Worm (Caenorhabditis elegans) whole organism, L3 larva: ENCODE results near the gene F54D5.5.

Source experiments
- R02D3.7 ChIP-seq: fragments of 150-350 bp; optimal IDR thresholded peaks from 2 replicates; lab custom pipeline; 2014; ENCODE audit warnings: missing biosample characterization, missing genetic modification characterization
- aly-2 ChIP-seq: fragments of 150-350 bp; optimal IDR thresholded peaks from 2 replicates; lab custom pipeline; 2014; ENCODE audit warnings: missing biosample characterization, missing genetic modification characterization
- ama-1 ChIP-seq: fragments of 150-350 bp; optimal IDR thresholded peaks from 2 replicates; lab custom pipeline; 2018
- ceh-28 ChIP-seq: fragments of 150-350 bp; optimal IDR thresholded peaks from 2 replicates; lab custom pipeline; 2014; ENCODE audit warnings: missing biosample characterization, missing genetic modification reagents, missing genetic modification characterization
- daf-12 ChIP-seq: fragments of 150-350 bp; optimal IDR thresholded peaks from 2 replicates; lab custom pipeline; 2014; ENCODE audit warnings: missing biosample characterization, missing genetic modification reagents, missing genetic modification characterization
- egl-5 ChIP-seq: fragments of 150-350 bp; optimal IDR thresholded peaks from 2 replicates; lab custom pipeline; 2017; ENCODE audit warnings: missing biosample characterization, missing genetic modification reagents, missing genetic modification characterization, inconsistent platforms
- elt-1 ChIP-seq: fragments of 150-350 bp; optimal IDR thresholded peaks from 2 replicates; lab custom pipeline; 2014; ENCODE audit warnings: missing biosample characterization, missing genetic modification characterization
- elt-2 ChIP-seq: sonication (generic microtip); optimal IDR thresholded peaks from 2 replicates; lab custom pipeline; 2016; ENCODE audit warnings: missing genetic modification reagents, mild to moderate bottlenecking, missing genetic modification characterization, missing compliant biosample characterization
- elt-3 ChIP-seq, 3 experiments: fragments of 150-350 bp in 1 of 3; sonication (generic microtip) in 2 of 3; optimal IDR thresholded peaks; 2 replicates in 2 of 3; 4 replicates in 1 of 3; lab custom pipeline; 2014 to 2017; ENCODE audit warnings: missing biosample characterization in 3 of 3, missing genetic modification characterization in 3 of 3
- eor-1 ChIP-seq, 2 experiments: fragments of 150-350 bp; optimal IDR thresholded peaks; 2 replicates each; lab custom pipeline; 2014 to 2018; ENCODE audit warnings: missing biosample characterization in 2 of 2, missing genetic modification characterization in 2 of 2
- fkh-2 ChIP-seq: fragments of 150-350 bp; optimal IDR thresholded peaks from 2 replicates; lab custom pipeline; 2014; ENCODE audit warnings: missing biosample characterization, missing genetic modification reagents, missing genetic modification characterization
- fos-1 ChIP-seq: fragments of 150-350 bp; optimal IDR thresholded peaks from 2 replicates; lab custom pipeline; 2014; ENCODE audit warnings: missing biosample characterization, missing genetic modification characterization
- lin-15B ChIP-seq: fragments of 150-350 bp; optimal IDR thresholded peaks from 2 replicates; lab custom pipeline; 2014; ENCODE audit warnings: missing biosample characterization, missing genetic modification characterization
- lin-39 ChIP-seq: fragments of 150-350 bp; optimal IDR thresholded peaks from 2 replicates; lab custom pipeline; 2018; ENCODE audit warnings: missing biosample characterization, missing genetic modification reagents, missing genetic modification characterization
- mml-1 ChIP-seq: fragments of 150-350 bp; sonication (generic microtip); optimal IDR thresholded peaks from 3 replicates; lab custom pipeline; 2014; ENCODE audit warnings: missing biosample characterization, missing genetic modification characterization
- nhr-11 ChIP-seq: fragments of 150-350 bp; optimal IDR thresholded peaks from 2 replicates; lab custom pipeline; 2014; ENCODE audit warnings: missing biosample characterization, missing genetic modification characterization
- nhr-12 ChIP-seq: fragments of 150-350 bp; optimal IDR thresholded peaks from 2 replicates; lab custom pipeline; 2014; ENCODE audit warnings: missing biosample characterization, missing genetic modification characterization
- nhr-23 ChIP-seq: fragments of 150-350 bp; optimal IDR thresholded peaks from 2 replicates; lab custom pipeline; 2014; ENCODE audit warnings: missing biosample characterization, missing genetic modification reagents, missing genetic modification characterization
- nhr-25 ChIP-seq: sonication (generic microtip); optimal IDR thresholded peaks from 2 replicates; lab custom pipeline; 2017; ENCODE audit warnings: missing biosample characterization, missing genetic modification characterization
- nhr-28 ChIP-seq: fragments of 150-350 bp; optimal IDR thresholded peaks from 2 replicates; lab custom pipeline; 2014; ENCODE audit warnings: missing biosample characterization, missing genetic modification characterization
- nhr-43 ChIP-seq: sonication (generic microtip); optimal IDR thresholded peaks from 2 replicates; lab custom pipeline; 2016; ENCODE audit warnings: mild to moderate bottlenecking, missing genetic modification characterization, missing compliant biosample characterization; ENCODE audit not compliant: poor library complexity, severe bottlenecking
- nhr-67 ChIP-seq: fragments of 150-350 bp; optimal IDR thresholded peaks from 2 replicates; lab custom pipeline; 2014; ENCODE audit warnings: missing biosample characterization, missing genetic modification characterization
- nhr-76 ChIP-seq: fragments of 150-350 bp; sonication (generic microtip); optimal IDR thresholded peaks from 5 replicates; lab custom pipeline; 2014; ENCODE audit warnings: missing biosample characterization, missing genetic modification characterization
- nhr-77 ChIP-seq: fragments of 150-350 bp; optimal IDR thresholded peaks from 2 replicates; lab custom pipeline; 2014; ENCODE audit warnings: missing biosample characterization, missing genetic modification characterization
- pha-4 ChIP-seq: fragments of 150-350 bp; optimal IDR thresholded peaks from 2 replicates; lab custom pipeline; 2014; ENCODE audit warnings: missing biosample characterization, missing genetic modification reagents, missing genetic modification characterization
- pqm-1 ChIP-seq: fragments of 150-350 bp; optimal IDR thresholded peaks from 2 replicates; lab custom pipeline; 2017; ENCODE audit warnings: missing biosample characterization, missing genetic modification characterization, inconsistent platforms
- unc-39 ChIP-seq: sonication (generic microtip); optimal IDR thresholded peaks from 4 replicates; lab custom pipeline; 2017; ENCODE audit warnings: missing biosample characterization, missing genetic modification characterization
- unc-62 ChIP-seq: fragments of 150-350 bp; sonication (generic microtip); optimal IDR thresholded peaks from 4 replicates; lab custom pipeline; 2014; ENCODE audit warnings: missing biosample characterization, missing genetic modification reagents, missing genetic modification characterization
- zag-1 ChIP-seq: fragments of 150-350 bp; optimal IDR thresholded peaks from 2 replicates; lab custom pipeline; 2014; ENCODE audit warnings: missing biosample characterization, missing genetic modification characterization
- ztf-11 ChIP-seq: fragments of 150-350 bp; optimal IDR thresholded peaks from 2 replicates; lab custom pipeline; 2014; ENCODE audit warnings: missing biosample characterization, missing genetic modification characterization

The F54D5.5 gene

DNA sequence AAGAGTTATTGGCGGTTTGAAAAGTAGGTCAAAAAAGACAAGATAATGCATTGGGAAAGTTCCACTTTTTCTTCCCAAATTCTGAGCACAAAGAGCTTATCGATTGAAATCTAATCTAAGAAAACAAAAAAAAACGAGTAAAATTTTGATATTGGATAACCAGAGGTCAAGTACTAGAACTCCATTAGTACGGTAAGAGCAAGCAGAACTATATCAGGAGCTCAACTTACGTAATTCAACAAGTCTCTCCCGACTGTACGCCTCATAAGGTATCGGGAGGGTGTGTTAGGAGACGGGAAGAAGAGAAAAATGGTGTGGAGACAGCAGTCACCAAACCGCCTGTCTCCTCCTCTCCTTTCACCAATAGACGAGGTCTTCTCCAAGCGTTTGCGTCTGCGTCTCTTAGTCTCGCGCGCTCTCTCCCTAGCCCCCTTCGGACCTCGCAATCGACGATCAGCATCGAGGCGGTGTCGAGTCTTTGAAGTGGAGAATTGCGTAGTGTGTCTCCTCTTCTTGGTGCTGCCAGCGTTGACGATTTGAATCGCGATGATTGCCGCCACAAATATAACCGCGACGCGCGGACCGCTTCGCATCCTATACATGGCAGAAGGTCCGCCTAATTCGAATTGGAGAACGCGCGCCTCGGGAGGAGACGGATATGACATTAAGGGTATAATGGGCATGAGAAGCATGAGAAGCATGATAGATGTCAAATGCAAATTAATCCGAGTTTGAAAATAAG lies at the start of gene F54D5.5:
Gene F54D5.5 (minus strand): TSS at position 51 of the 742 bp plus-strand sequence.
- no peak for TF ChIP-seq nhr-25 (tag; lab: Kevin White, UChicago)
- TF ChIP-seq lin-15B (tag; lab: Kevin White, UChicago): peak; percentile 49
- TF ChIP-seq, all 47 proteins: peak for 1

DNA sequence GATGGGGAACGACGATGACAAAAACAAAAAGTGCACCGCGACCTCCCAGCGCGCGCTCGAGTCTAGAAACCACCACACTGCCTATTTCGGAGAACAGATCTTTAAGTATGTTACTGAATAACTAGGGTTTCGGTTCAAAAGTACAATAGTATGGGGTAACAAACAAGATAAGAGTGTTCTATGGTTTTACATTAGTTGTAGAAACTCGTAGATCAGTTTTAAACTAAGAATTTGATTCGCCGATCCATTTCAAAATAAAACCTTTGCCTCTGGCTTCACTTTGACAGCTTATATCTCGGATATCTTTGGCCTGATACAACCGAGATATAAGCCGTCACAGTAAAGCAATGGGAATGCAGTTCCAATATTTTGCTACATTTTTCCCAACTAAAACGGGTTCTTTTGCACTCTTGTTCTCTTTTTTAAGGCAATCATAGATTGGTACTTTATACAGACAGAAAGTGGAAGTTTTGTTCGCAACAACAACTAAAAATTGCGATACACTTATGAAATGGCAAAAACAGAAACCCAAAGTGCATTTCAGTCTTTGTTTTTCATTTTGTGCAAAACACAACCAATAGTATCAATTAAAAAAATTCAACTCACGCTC lies 49.6 kb upstream of the F54D5.5 start:
- no peak for TF ChIP-seq fkh-2 (tag; lab: Kevin White, UChicago)
- no peak for TF ChIP-seq nhr-25 (tag; lab: Kevin White, UChicago)
- peak; percentile 88 for TF ChIP-seq nhr-23 (tag; lab: Kevin White, UChicago)

DNA sequence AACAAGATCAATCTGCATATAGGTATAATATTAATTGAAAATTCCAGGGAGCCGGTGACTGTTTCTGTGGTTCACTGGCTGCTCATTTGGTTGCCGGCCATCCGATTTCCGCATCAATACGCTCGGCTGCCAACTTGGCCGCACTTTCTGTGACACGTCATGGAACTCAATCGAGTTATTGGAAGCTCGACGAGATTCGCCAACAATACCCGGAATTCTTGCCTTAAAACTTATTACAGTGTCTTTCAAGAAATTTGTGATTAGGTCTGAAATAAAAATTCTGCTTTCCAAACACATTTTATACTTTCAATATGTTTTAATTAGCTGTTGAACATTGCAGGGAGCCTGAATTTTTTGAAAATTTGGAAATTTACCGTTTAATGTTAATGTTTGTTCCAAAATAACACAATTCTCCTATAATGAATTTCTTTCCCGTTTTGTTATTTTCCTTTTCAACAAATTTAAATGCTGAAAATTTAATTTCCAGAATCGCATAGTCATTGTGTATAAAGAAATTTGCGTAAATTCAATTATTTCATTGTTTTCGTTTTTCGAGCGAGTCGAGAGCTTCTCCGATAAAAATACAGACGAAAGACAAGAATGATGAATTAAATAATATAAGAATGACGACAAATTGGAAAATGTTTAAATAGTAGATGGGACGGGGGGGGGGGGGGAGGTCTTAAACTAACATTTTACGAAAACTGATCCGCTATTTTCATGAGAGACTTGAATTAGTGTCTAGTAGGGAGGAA lies 47.5 kb upstream of the F54D5.5 start:
- TF ChIP-seq aly-2 (tag; lab: Kevin White, UChicago) (peak; percentile 88), ama-1 (lab: Kevin White, UChicago) (peak; percentile 47), daf-12 (tag; lab: Kevin White, UChicago) (no peak), lin-39 (tag; lab: Kevin White, UChicago) (no peak), lin-15B (tag; lab: Kevin White, UChicago) (no peak), nhr-67 (no peak), nhr-11 (tag; lab: Kevin White, UChicago) (no peak), ztf-11 (tag; lab: Kevin White, UChicago) (no peak), fkh-2 (tag; lab: Kevin White, UChicago) (no peak), nhr-23 (tag; lab: Kevin White, UChicago) (peak; percentile 71), nhr-76 (tag; lab: Kevin White, UChicago) (no peak), pha-4 (tag; lab: Kevin White, UChicago) (no peak), ceh-28 (peak; percentile 58), eor-1 (tag; optimal IDR thresholded peaks at IDR 0.05; lab: Kevin White, UChicago) (no peak), R02D3.7 (tag; lab: Kevin White, UChicago) (no peak), nhr-43 (tag; lab: Kevin White, UChicago) (no peak)

DNA sequence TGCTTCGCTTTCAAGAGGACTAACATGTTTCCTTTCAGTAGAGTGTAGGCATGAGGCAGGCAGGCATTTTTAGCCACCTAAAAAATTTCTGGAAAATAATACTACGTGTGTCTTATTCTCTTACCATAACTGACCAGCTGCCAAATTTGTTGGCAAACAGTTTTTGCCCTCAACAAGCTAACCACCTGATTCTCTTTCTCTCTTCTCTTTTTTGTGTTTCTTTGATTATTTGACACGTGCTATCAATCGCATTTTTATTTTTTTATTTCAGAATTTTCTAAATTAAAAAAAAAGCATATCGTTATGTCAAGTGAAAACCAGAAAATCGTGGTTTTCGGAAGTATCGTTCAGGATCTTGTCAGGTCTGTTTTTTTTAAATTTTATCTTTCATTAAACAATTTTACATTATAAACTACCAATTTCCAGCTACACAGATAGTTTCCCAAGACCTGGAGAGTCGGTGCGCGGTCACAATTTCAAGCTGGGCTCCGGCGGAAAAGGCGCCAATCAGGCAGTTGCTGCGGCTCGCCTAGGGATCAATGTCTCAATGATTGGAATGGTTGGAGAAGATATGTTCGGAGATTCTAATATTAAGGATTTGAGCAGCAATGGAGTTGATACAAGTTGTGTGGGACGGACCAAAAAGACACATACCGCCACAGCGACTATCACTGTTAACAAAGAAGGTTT lies 45.4 kb upstream of the F54D5.5 start, which contains the start of gene F07A11.5:
Gene F07A11.5 (plus strand): TSS at position 267 of the 690 bp plus-strand sequence.
- TF ChIP-seq pha-4 (tag; lab: Kevin White, UChicago): peak; percentile 9
- no peak for TF ChIP-seq zag-1

DNA sequence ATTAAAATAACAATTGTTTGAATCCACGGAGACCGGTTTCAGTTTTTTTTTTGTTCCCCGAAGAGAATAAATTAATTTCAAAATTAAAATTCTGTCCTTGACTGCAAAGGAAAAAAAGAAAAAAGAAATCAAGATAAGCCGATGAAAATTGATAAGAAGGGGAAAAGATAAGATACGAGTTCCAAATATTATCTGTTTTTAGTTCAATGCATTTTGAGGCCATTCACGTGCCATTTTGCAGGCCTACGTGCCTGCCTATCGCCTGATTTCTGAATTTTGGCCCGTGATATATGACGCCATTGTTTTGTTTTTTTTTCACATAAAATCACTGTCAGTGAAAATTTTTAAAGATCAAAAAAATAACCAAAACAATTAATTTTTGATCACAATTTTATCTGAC lies 44.6 kb upstream of the F54D5.5 start:
- TF ChIP-seq nhr-28 (tag; lab: Kevin White, UChicago) (no peak), pqm-1 (tag; lab: Kevin White, UChicago) (peak; percentile 67), elt-3 (tag; optimal IDR thresholded peaks at IDR 0.05; lab: Kevin White, UChicago) (peak; percentile 14 to 84 (median 72)), ama-1 (lab: Kevin White, UChicago) (no peak), fos-1 (tag; lab: Kevin White, UChicago) (no peak), fkh-2 (tag; lab: Kevin White, UChicago) (no peak), lin-39 (tag; lab: Kevin White, UChicago) (no peak), egl-5 (tag; lab: Kevin White, UChicago) (no peak), mml-1 (tag; lab: Kevin White, UChicago) (no peak), elt-1 (tag; lab: Kevin White, UChicago) (peak; percentile 90), daf-12 (tag; lab: Kevin White, UChicago) (no peak), unc-39 (tag; lab: Kevin White, UChicago) (no peak), unc-62 (GFP tag; lab: Kevin White, UChicago) (no peak), nhr-12 (tag; lab: Kevin White, UChicago) (no peak), nhr-76 (tag; lab: Kevin White, UChicago) (no peak), nhr-77 (tag; lab: Kevin White, UChicago) (no peak), pha-4 (tag; lab: Kevin White, UChicago) (peak; percentile 33), elt-2 (tag; lab: Kevin White, UChicago) (peak; percentile 94)
